Fruit fly (Drosophila melanogaster) whole organism, embryonic: Measurements from ENCODE around the gene PIG-Wb.

Source experiments
- CG12219 ChIP-seq: fragments of 200-800 bp; sonication (Bioruptor generic); optimal IDR thresholded peaks from 3 replicates; lab custom pipeline; 2018; ENCODE audit warnings: missing biosample characterization, mild to moderate bottlenecking, missing genetic modification characterization
- CG13424 ChIP-seq: fragments of 200-800 bp; sonication (Bioruptor generic); optimal IDR thresholded peaks from 2 replicates; lab custom pipeline; 2019; ENCODE audit warnings: missing biosample characterization, mild to moderate bottlenecking, missing genetic modification characterization, moderate library complexity
- CG14014 ChIP-seq: fragments of 200-800 bp; sonication (Bioruptor generic); IDR thresholded peaks from 2 replicates; pipeline ENCODE4 v1.3.6; 2022; ENCODE audit warnings: missing biosample characterization, missing genetic modification characterization
- CG1647 ChIP-seq: fragments of 200-800 bp; sonication (Bioruptor generic); optimal IDR thresholded peaks from 3 replicates; lab custom pipeline; 2016; ENCODE audit warnings: missing biosample characterization, missing genetic modification characterization
- CG16813 ChIP-seq: fragments of 200-800 bp; sonication (Bioruptor generic); IDR thresholded peaks from 3 replicates; pipeline ENCODE4 v1.3.6; 2022; ENCODE audit warnings: missing biosample characterization, missing genetic modification characterization; ENCODE audit not compliant: partially characterized antibody
- CG17612 ChIP-seq: fragments of 200-800 bp; sonication (Bioruptor generic); IDR thresholded peaks from 2 replicates; pipeline ENCODE4 v1.3.6; 2022; ENCODE audit warnings: missing biosample characterization, missing genetic modification characterization
- CG1832 ChIP-seq: fragments of 200-800 bp; sonication (Bioruptor generic); optimal IDR thresholded peaks from 2 replicates; lab custom pipeline; 2017; ENCODE audit warnings: missing biosample characterization, mild to moderate bottlenecking, missing genetic modification characterization, inconsistent platforms
- CG2116 ChIP-seq: fragments of 200-800 bp; sonication (Bioruptor generic); optimal IDR thresholded peaks from 3 replicates; lab custom pipeline; 2018; ENCODE audit warnings: missing biosample characterization, mild to moderate bottlenecking, missing genetic modification characterization
- CG2678 ChIP-seq: fragments of 200-800 bp; sonication (Bioruptor generic); optimal IDR thresholded peaks from 3 replicates; lab custom pipeline; 2019; ENCODE audit warnings: missing biosample characterization, mild to moderate bottlenecking, missing genetic modification characterization, moderate library complexity
- CG2712 ChIP-seq: fragments of 200-800 bp; optimal IDR thresholded peaks from 3 replicates; lab custom pipeline; 2019; ENCODE audit warnings: missing biosample characterization, mild to moderate bottlenecking, missing genetic modification characterization, moderate library complexity
- CG2875 ChIP-seq: fragments of 200-800 bp; sonication (Bioruptor generic); optimal IDR thresholded peaks from 2 replicates; lab custom pipeline; 2017; ENCODE audit warnings: missing biosample characterization, mild to moderate bottlenecking, missing genetic modification characterization, missing genetic modification reagents
- CG3281 ChIP-seq: fragments of 200-800 bp; sonication (Bioruptor generic); optimal IDR thresholded peaks from 3 replicates; lab custom pipeline; 2017; ENCODE audit warnings: missing biosample characterization, mild to moderate bottlenecking, missing genetic modification characterization
- CG43689 ChIP-seq: fragments of 200-800 bp; sonication (Bioruptor generic); IDR thresholded peaks from 2 replicates; pipeline ENCODE4 v1.3.6; 2022; ENCODE audit warnings: missing biosample characterization, missing genetic modification characterization
- CG4617 ChIP-seq: fragments of 200-800 bp; sonication (Bioruptor generic); optimal IDR thresholded peaks from 3 replicates; lab custom pipeline; 2016; ENCODE audit warnings: missing biosample characterization, missing genetic modification characterization, borderline replicate concordance
- CG4730 ChIP-seq: fragments of 200-800 bp; sonication (Bioruptor generic); IDR thresholded peaks from 2 replicates; pipeline ENCODE4 v1.3.6; 2022; ENCODE audit warnings: missing biosample characterization, missing genetic modification characterization
- CG6254 ChIP-seq: fragments of 200-800 bp; sonication (Bioruptor generic); optimal IDR thresholded peaks from 3 replicates; lab custom pipeline; 2017; ENCODE audit warnings: mild to moderate bottlenecking, missing biosample characterization, missing genetic modification reagents, missing genetic modification characterization
- CG7271 ChIP-seq: fragments of 200-800 bp; sonication (Bioruptor generic); optimal IDR thresholded peaks from 2 replicates; lab custom pipeline; 2018; ENCODE audit warnings: missing biosample characterization, mild to moderate bottlenecking, missing genetic modification characterization, moderate library complexity
- CG8281 ChIP-seq: fragments of 200-800 bp; sonication (Bioruptor generic); optimal IDR thresholded peaks from 2 replicates; lab custom pipeline; 2018; ENCODE audit warnings: missing biosample characterization, mild to moderate bottlenecking, missing genetic modification characterization, moderate library complexity
- CG8478 ChIP-seq: fragments of >200 bp; optimal IDR thresholded peaks from 2 replicates; lab custom pipeline; 2018
- CG9817 ChIP-seq: fragments of 200-800 bp; sonication (Bioruptor generic); optimal IDR thresholded peaks from 2 replicates; lab custom pipeline; 2018; ENCODE audit warnings: missing biosample characterization, mild to moderate bottlenecking, missing genetic modification characterization, moderate library complexity
- CrebB ChIP-seq: fragments of 200-800 bp; sonication (Bioruptor generic); optimal IDR thresholded peaks from 3 replicates; lab custom pipeline; 2018; ENCODE audit warnings: missing biosample characterization, mild to moderate bottlenecking, missing genetic modification characterization
- D19A ChIP-seq: fragments of 200-800 bp; optimal IDR thresholded peaks from 3 replicates; lab custom pipeline; 2019; ENCODE audit warnings: missing biosample characterization, mild to moderate bottlenecking, missing genetic modification characterization, moderate library complexity
- D19B ChIP-seq: fragments of 200-800 bp; sonication (Bioruptor generic); optimal IDR thresholded peaks from 2 replicates; lab custom pipeline; 2017; ENCODE audit warnings: missing biosample characterization, mild to moderate bottlenecking, missing genetic modification characterization
- Dip2 ChIP-seq: fragments of 200-800 bp; sonication (Bioruptor generic); IDR thresholded peaks from 2 replicates; pipeline ENCODE4 v1.3.6; 2022; ENCODE audit warnings: missing biosample characterization, missing genetic modification characterization
- Doc2 ChIP-seq: fragments of 200-800 bp; sonication (Bioruptor generic); IDR thresholded peaks from 2 replicates; pipeline ENCODE4 v1.3.6; 2022; ENCODE audit warnings: missing biosample characterization, missing genetic modification characterization
- H2.0 ChIP-seq: fragments of 200-800 bp; sonication (Bioruptor generic); IDR thresholded peaks from 2 replicates; pipeline ENCODE4 v1.3.6; 2022; ENCODE audit warnings: missing biosample characterization, missing genetic modification characterization
- Max ChIP-seq: fragments of 200-800 bp; sonication (Bioruptor generic); optimal IDR thresholded peaks from 2 replicates; lab custom pipeline; 2016; ENCODE audit warnings: missing biosample characterization, mild to moderate bottlenecking, missing genetic modification characterization
- NFAT ChIP-seq: fragments of 200-800 bp; sonication (Bioruptor generic); IDR thresholded peaks from 2 replicates; pipeline ENCODE4 v1.3.6; 2022; ENCODE audit warnings: missing biosample characterization, missing genetic modification characterization
- Sox100B ChIP-seq: fragments of 200-800 bp; sonication (Bioruptor generic); optimal IDR thresholded peaks from 3 replicates; lab custom pipeline; 2018; ENCODE audit warnings: missing biosample characterization, mild to moderate bottlenecking, missing genetic modification characterization
- Spps ChIP-seq: fragments of 200-800 bp; sonication (Bioruptor generic); optimal IDR thresholded peaks from 2 replicates; lab custom pipeline; 2018; ENCODE audit warnings: missing biosample characterization, mild to moderate bottlenecking, missing genetic modification characterization
- Sry-β ChIP-seq: fragments of 200-800 bp; sonication (Bioruptor generic); optimal IDR thresholded peaks from 2 replicates; lab custom pipeline; 2018; ENCODE audit warnings: missing biosample characterization, mild to moderate bottlenecking, missing genetic modification characterization, moderate library complexity
- chinmo ChIP-seq: fragments of 200-800 bp; sonication (Bioruptor generic); IDR thresholded peaks from 4 replicates; pipeline ENCODE4 v1.3.6; 2022; ENCODE audit warnings: missing biosample characterization, missing genetic modification characterization; ENCODE audit not compliant: partially characterized antibody
- dmrt99B ChIP-seq: fragments of 200-800 bp; sonication (Bioruptor generic); optimal IDR thresholded peaks from 2 replicates; lab custom pipeline; 2018; ENCODE audit warnings: missing biosample characterization, mild to moderate bottlenecking, missing genetic modification characterization, moderate library complexity
- ewg ChIP-seq: fragments of 200-800 bp; sonication (Bioruptor generic); optimal IDR thresholded peaks from 3 replicates; lab custom pipeline; 2017; ENCODE audit warnings: mild to moderate bottlenecking, missing biosample characterization, missing genetic modification reagents, missing genetic modification characterization
- eyg ChIP-seq: fragments of 200-800 bp; sonication (Bioruptor generic); optimal IDR thresholded peaks from 3 replicates; lab custom pipeline; 2016; ENCODE audit warnings: missing biosample characterization, missing genetic modification characterization
- fd3F ChIP-seq: fragments of 200-800 bp; sonication (Bioruptor generic); optimal IDR thresholded peaks from 2 replicates; lab custom pipeline; 2018; ENCODE audit warnings: missing biosample characterization, mild to moderate bottlenecking, missing genetic modification characterization, moderate library complexity
- ind ChIP-seq: fragments of 200-800 bp; sonication (Bioruptor generic); optimal IDR thresholded peaks from 3 replicates; lab custom pipeline; 2016; ENCODE audit warnings: missing biosample characterization, missing genetic modification characterization
- klu ChIP-seq: fragments of 200-800 bp; sonication (Bioruptor generic); IDR thresholded peaks from 2 replicates; pipeline ENCODE4 v1.3.6; 2022; ENCODE audit warnings: missing biosample characterization, missing genetic modification characterization
- mam ChIP-seq: fragments of 200-800 bp; sonication (Bioruptor generic); optimal IDR thresholded peaks from 3 replicates; lab custom pipeline; 2016; ENCODE audit warnings: missing biosample characterization, missing genetic modification characterization
- nau ChIP-seq: fragments of 200-800 bp; sonication (Bioruptor generic); optimal IDR thresholded peaks from 3 replicates; lab custom pipeline; 2017; ENCODE audit warnings: missing biosample characterization, mild to moderate bottlenecking, missing genetic modification characterization, missing genetic modification reagents
- phol ChIP-seq: fragments of 200-800 bp; sonication (Bioruptor generic); optimal IDR thresholded peaks from 3 replicates; lab custom pipeline; 2018; ENCODE audit warnings: missing biosample characterization, mild to moderate bottlenecking, missing genetic modification characterization, moderate library complexity
- pzg ChIP-seq: fragments of 200-800 bp; sonication (Bioruptor generic); optimal IDR thresholded peaks from 3 replicates; lab custom pipeline; 2018; ENCODE audit warnings: missing biosample characterization, mild to moderate bottlenecking, missing genetic modification characterization, moderate library complexity
- ranshi ChIP-seq: fragments of 200-800 bp; sonication (Bioruptor generic); IDR thresholded peaks from 2 replicates; pipeline ENCODE4 v1.3.6; 2022; ENCODE audit warnings: missing biosample characterization, missing genetic modification characterization
- sd ChIP-seq: fragments of 200-800 bp; sonication (Bioruptor generic); optimal IDR thresholded peaks from 3 replicates; lab custom pipeline; 2018; ENCODE audit warnings: missing biosample characterization, mild to moderate bottlenecking, missing genetic modification characterization, moderate library complexity
- sr ChIP-seq: fragments of 200-800 bp; sonication (Bioruptor generic); IDR thresholded peaks from 3 replicates; pipeline ENCODE4 v1.3.6; 2022; ENCODE audit warnings: missing biosample characterization, missing genetic modification characterization
- stwl ChIP-seq: fragments of 200-800 bp; sonication (Bioruptor generic); optimal IDR thresholded peaks from 3 replicates; lab custom pipeline; 2018; ENCODE audit warnings: missing biosample characterization, mild to moderate bottlenecking, missing genetic modification characterization, moderate library complexity
- tin ChIP-seq: fragments of 200-800 bp; sonication (Bioruptor generic); optimal IDR thresholded peaks from 3 replicates; lab custom pipeline; 2016; ENCODE audit warnings: missing biosample characterization, missing genetic modification characterization
- wor ChIP-seq: fragments of 200-800 bp; sonication (Bioruptor generic); IDR thresholded peaks from 2 replicates; pipeline ENCODE4 v1.3.6; 2022; ENCODE audit warnings: missing biosample characterization, missing genetic modification characterization
- zen2 ChIP-seq: fragments of 200-800 bp; sonication (Bioruptor generic); IDR thresholded peaks from 3 replicates; pipeline ENCODE4 v1.3.6; 2022; ENCODE audit warnings: missing biosample characterization, missing genetic modification characterization; ENCODE audit not compliant: partially characterized antibody

Gene PIG-Wb

dm6 chr3L:1738375-1739328 is 746 bp upstream of the PIG-Wb start, which contains the start of gene Gk2 (continued):
- TF ChIP-seq NFAT (GFP tag; lab: Robert Waterston, UW) = no peak
- TF ChIP-seq nau = no peak
- TF ChIP-seq CG13424 (tag; lab: Kevin White, UChicago) = no peak
- TF ChIP-seq ind (GFP tag; lab: Kevin White, UChicago) = no peak
- peak; percentile 56 for TF ChIP-seq CG16813 (GFP tag; lab: Robert Waterston, UW)
- TF ChIP-seq CG4730 = no peak
- TF ChIP-seq mam (GFP tag; lab: Kevin White, UChicago) = no peak
- no peak for TF ChIP-seq CG14014 (GFP tag; lab: Robert Waterston, UW)
- peak; percentile 67; the same call in 1 of the 4 replicates for TF ChIP-seq chinmo (GFP tag; lab: Robert Waterston, UW)
- no peak for TF ChIP-seq Sry-β (GFP tag; lab: Kevin White, UChicago)
- TF ChIP-seq CG1832 (GFP tag; lab: Kevin White, UChicago) = no peak
- no peak for TF ChIP-seq ranshi
- no peak for TF ChIP-seq ewg (GFP tag; lab: Kevin White, UChicago)
- TF ChIP-seq klu (GFP tag; lab: Robert Waterston, UW) = no peak
- no peak for TF ChIP-seq CG12219 (GFP tag; lab: Kevin White, UChicago)
- TF ChIP-seq sd (tag; lab: Kevin White, UChicago) = no peak
- TF ChIP-seq tin (GFP tag; lab: Kevin White, UChicago) = no peak
- no peak for TF ChIP-seq CG43689 (GFP tag; lab: Robert Waterston, UW)
- TF ChIP-seq CG4617 = peak; percentile 21
- no peak for TF ChIP-seq CG2678
- peak; percentile 22 for TF ChIP-seq CG3281 (GFP tag; lab: Kevin White, UChicago)
- TF ChIP-seq CG17612 (GFP tag; lab: Robert Waterston, UW) = no peak
- TF ChIP-seq zen2 (GFP tag; lab: Robert Waterston, UW) = no peak
- no peak for TF ChIP-seq CG1647 (GFP tag; lab: Kevin White, UChicago)
- no peak for TF ChIP-seq Max (GFP tag; lab: Kevin White, UChicago)
- no peak for TF ChIP-seq CG6254
- TF ChIP-seq CG2116 = peak; percentile 78
- peak; percentile 2 for TF ChIP-seq CG2712
- TF ChIP-seq sr (GFP tag; lab: Robert Waterston, UW) = peak; percentile 35; the same call in 1 of the 3 replicates
- no peak for TF ChIP-seq dmrt99B (tag; lab: Kevin White, UChicago)
- no peak for TF ChIP-seq CrebB (tag; lab: Kevin White, UChicago)
- no peak for TF ChIP-seq CG8478 (lab: Kevin White, UChicago)
- no peak for TF ChIP-seq CG2875 (GFP tag; lab: Kevin White, UChicago)
- no peak for TF ChIP-seq CG9817 (tag; lab: Kevin White, UChicago)
- TF ChIP-seq D19B = no peak
- TF ChIP-seq pzg (GFP tag; lab: Kevin White, UChicago) = peak; percentile 86
- TF ChIP-seq Spps = no peak
- no peak for TF ChIP-seq eyg (GFP tag; lab: Kevin White, UChicago)
- no peak for TF ChIP-seq Dip2
- TF ChIP-seq phol (tag; lab: Kevin White, UChicago) = no peak
- no peak for TF ChIP-seq Doc2 (GFP tag; lab: Robert Waterston, UW)
- no peak for TF ChIP-seq H2.0
- no peak for TF ChIP-seq fd3F
- no peak for TF ChIP-seq Sox100B (GFP tag; lab: Kevin White, UChicago)
- no peak for TF ChIP-seq CG8281
- TF ChIP-seq stwl = peak; percentile 48
- no peak for TF ChIP-seq CG7271 (tag; lab: Kevin White, UChicago)
- TF ChIP-seq wor = no peak
- no peak for TF ChIP-seq D19A (tag; lab: Kevin White, UChicago)
